Worm (Caenorhabditis elegans) whole organism, L2 larva: ENCODE results near the gene R07C3.3.

Source experiments
- elt-3 ChIP-seq: sonication (generic microtip); optimal IDR thresholded peaks from 2 replicates; lab custom pipeline; 2017; ENCODE audit warnings: missing biosample characterization, missing genetic modification characterization
- nhr-25 ChIP-seq: fragments of 150-350 bp; sonication (generic microtip); optimal IDR thresholded peaks from 3 replicates; lab custom pipeline; 2014; ENCODE audit warnings: missing biosample characterization, missing genetic modification characterization
- snpc-4 ChIP-seq: fragments of 150-350 bp; optimal IDR thresholded peaks from 2 replicates; lab custom pipeline; 2014; ENCODE audit warnings: missing biosample characterization, missing genetic modification characterization

- no peak for TF ChIP-seq elt-3
- no peak for TF ChIP-seq nhr-25 (tag; lab: Kevin White, UChicago)
- no peak for TF ChIP-seq snpc-4 (tag; lab: Kevin White, UChicago)
Observed at ce11 chrII:901632-902031, 37.0 kb upstream of the R07C3.3 start, which contains the start of gene T07D3.2.
